Fruit fly (Drosophila melanogaster) whole organism, embryonic: Measurements from ENCODE around the gene Traf4.
A peak's percentile ranks its signal among the peaks of the same experiment; 100 is the strongest.

Source experiments
- Abd-B ChIP-seq: fragments of 200-800 bp; sonication (Bioruptor generic); optimal IDR thresholded peaks from 2 replicates; lab custom pipeline; 2018; ENCODE audit warnings: missing biosample characterization, mild to moderate bottlenecking, missing genetic modification characterization, moderate library complexity
- Aef1 ChIP-seq: fragments of 200-800 bp; sonication (Bioruptor generic); IDR thresholded peaks from 3 replicates; pipeline ENCODE4 v1.3.6; 2022; ENCODE audit warnings: missing biosample characterization, missing genetic modification characterization
- Antp ChIP-seq: fragments of 200-800 bp; sonication (Bioruptor generic); optimal IDR thresholded peaks from 3 replicates; lab custom pipeline; 2016; ENCODE audit warnings: missing biosample characterization, missing genetic modification characterization
- Atf-2 ChIP-seq: fragments of 200-800 bp; sonication (Bioruptor generic); optimal IDR thresholded peaks from 2 replicates; lab custom pipeline; 2016; ENCODE audit warnings: missing biosample characterization, missing genetic modification characterization
- B-H1 ChIP-seq: fragments of 200-800 bp; sonication (Bioruptor generic); IDR thresholded peaks from 3 replicates; pipeline ENCODE4 v1.3.6; 2022; ENCODE audit warnings: missing biosample characterization, missing genetic modification characterization
- CG11695 ChIP-seq: fragments of 200-800 bp; sonication (Bioruptor generic); IDR thresholded peaks from 3 replicates; pipeline ENCODE4 v1.3.6; 2022; ENCODE audit warnings: missing biosample characterization, missing genetic modification characterization
- CG12219 ChIP-seq: fragments of 200-800 bp; sonication (Bioruptor generic); optimal IDR thresholded peaks from 3 replicates; lab custom pipeline; 2018; ENCODE audit warnings: missing biosample characterization, mild to moderate bottlenecking, missing genetic modification characterization
- CG15514 ChIP-seq: fragments of 200-800 bp; sonication (Bioruptor generic); optimal IDR thresholded peaks from 3 replicates; lab custom pipeline; 2017; ENCODE audit warnings: missing biosample characterization, missing genetic modification characterization, mild to moderate bottlenecking, moderate library complexity, missing genetic modification reagents
- CG15601 ChIP-seq: fragments of 200-800 bp; sonication (Bioruptor generic); optimal IDR thresholded peaks from 3 replicates; lab custom pipeline; 2019; ENCODE audit warnings: missing biosample characterization, mild to moderate bottlenecking, missing genetic modification characterization, moderate library complexity
- CG2120 ChIP-seq: fragments of 200-800 bp; sonication (Bioruptor generic); optimal IDR thresholded peaks from 3 replicates; lab custom pipeline; 2016; ENCODE audit warnings: missing biosample characterization, missing genetic modification characterization
- CG2129 ChIP-seq: fragments of 200-800 bp; sonication (Bioruptor generic); IDR thresholded peaks from 2 replicates; pipeline ENCODE4 v1.3.6; 2022; ENCODE audit warnings: missing biosample characterization, missing genetic modification characterization; ENCODE audit not compliant: partially characterized antibody
- CG3281 ChIP-seq: fragments of 200-800 bp; sonication (Bioruptor generic); optimal IDR thresholded peaks from 3 replicates; lab custom pipeline; 2017; ENCODE audit warnings: missing biosample characterization, mild to moderate bottlenecking, missing genetic modification characterization
- CG4820 ChIP-seq: fragments of 200-800 bp; sonication (Bioruptor generic); optimal IDR thresholded peaks from 3 replicates; lab custom pipeline; 2016; ENCODE audit warnings: missing biosample characterization, missing genetic modification characterization
- CG6272 ChIP-seq: fragments of 200-800 bp; sonication (Bioruptor generic); IDR thresholded peaks from 2 replicates; pipeline ENCODE4 v1.3.6; 2022; ENCODE audit warnings: missing biosample characterization, missing genetic modification characterization
- CG7745 ChIP-seq: fragments of 200-800 bp; sonication (Bioruptor generic); optimal IDR thresholded peaks from 2 replicates; lab custom pipeline; 2018; ENCODE audit warnings: missing biosample characterization, mild to moderate bottlenecking, missing genetic modification characterization, moderate library complexity
- CG7786 ChIP-seq: fragments of 200-800 bp; sonication (Bioruptor generic); optimal IDR thresholded peaks from 2 replicates; lab custom pipeline; 2016; ENCODE audit warnings: missing biosample characterization, missing genetic modification characterization
- CG9609 ChIP-seq: fragments of 200-800 bp; sonication (Bioruptor generic); optimal IDR thresholded peaks from 3 replicates; lab custom pipeline; 2016; ENCODE audit warnings: missing biosample characterization, missing genetic modification characterization
- D ChIP-seq, 2 experiments: fragments of 200-800 bp in 1 of 2; fragments of >200 bp in 1 of 2; sonication (Bioruptor generic) in 1 of 2; optimal IDR thresholded peaks; 2 replicates in 1 of 2; 3 replicates in 1 of 2; lab custom pipeline; 2017; ENCODE audit warnings: mild to moderate bottlenecking in 1 of 2, missing biosample characterization in 1 of 2, missing genetic modification characterization in 1 of 2, missing genetic modification reagents in 1 of 2
- Dbx ChIP-seq: fragments of 200-800 bp; sonication (Bioruptor generic); IDR thresholded peaks from 3 replicates; pipeline ENCODE4 v1.3.6; 2022; ENCODE audit warnings: missing biosample characterization, missing genetic modification characterization
- Dip3 ChIP-seq: fragments of 200-800 bp; sonication (Bioruptor generic); optimal IDR thresholded peaks from 3 replicates; lab custom pipeline; 2016; ENCODE audit warnings: missing biosample characterization, missing genetic modification characterization
- Elba2 ChIP-seq: fragments of 200-800 bp; sonication (Bioruptor generic); optimal IDR thresholded peaks from 3 replicates; lab custom pipeline; 2016; ENCODE audit warnings: missing biosample characterization, missing genetic modification characterization
- Hmr ChIP-seq: fragments of 200-800 bp; sonication (Bioruptor generic); optimal IDR thresholded peaks from 3 replicates; lab custom pipeline; 2017; ENCODE audit warnings: mild to moderate bottlenecking, missing biosample characterization, missing genetic modification reagents, missing genetic modification characterization
- Hr39 ChIP-seq: fragments of >200 bp; optimal IDR thresholded peaks from 2 replicates; lab custom pipeline; 2017
- Lim3 ChIP-seq: fragments of 200-800 bp; sonication (Bioruptor generic); IDR thresholded peaks from 2 replicates; pipeline ENCODE4 v1.3.6; 2022; ENCODE audit warnings: missing biosample characterization, missing genetic modification characterization
- MESR4 ChIP-seq: fragments of 200-800 bp; sonication (Bioruptor generic); optimal IDR thresholded peaks from 2 replicates; lab custom pipeline; 2018; ENCODE audit warnings: missing biosample characterization, mild to moderate bottlenecking, missing genetic modification characterization, moderate library complexity
- Nf-YB ChIP-seq: fragments of 200-800 bp; sonication (Bioruptor generic); optimal IDR thresholded peaks from 3 replicates; lab custom pipeline; 2019; ENCODE audit warnings: missing biosample characterization, mild to moderate bottlenecking, missing genetic modification characterization, moderate library complexity
- PHDP ChIP-seq: fragments of 200-800 bp; sonication (Bioruptor generic); optimal IDR thresholded peaks from 3 replicates; lab custom pipeline; 2018; ENCODE audit warnings: missing biosample characterization, mild to moderate bottlenecking, missing genetic modification characterization, moderate library complexity
- Rx ChIP-seq: fragments of 200-800 bp; sonication (Bioruptor generic); IDR thresholded peaks from 2 replicates; pipeline ENCODE4 v1.3.6; 2022; ENCODE audit warnings: missing biosample characterization, missing genetic modification characterization
- Side ChIP-seq: fragments of 200-800 bp; sonication (Bioruptor generic); optimal IDR thresholded peaks from 2 replicates; lab custom pipeline; 2016; ENCODE audit warnings: missing biosample characterization, missing genetic modification characterization
- Spps ChIP-seq: fragments of 200-800 bp; sonication (Bioruptor generic); optimal IDR thresholded peaks from 2 replicates; lab custom pipeline; 2018; ENCODE audit warnings: missing biosample characterization, mild to moderate bottlenecking, missing genetic modification characterization
- Usf ChIP-seq: fragments of 200-800 bp; sonication (Bioruptor generic); optimal IDR thresholded peaks from 2 replicates; lab custom pipeline; 2017; ENCODE audit warnings: missing genotype, missing biosample characterization, missing genetic modification characterization
- al ChIP-seq: fragments of 200-800 bp; sonication (Bioruptor generic); IDR thresholded peaks from 2 replicates; pipeline ENCODE4 v1.3.6; 2022; ENCODE audit warnings: missing biosample characterization, missing genetic modification characterization
- ara ChIP-seq: fragments of 200-800 bp; sonication (Bioruptor generic); IDR thresholded peaks from 2 replicates; pipeline ENCODE4 v1.3.6; 2022; ENCODE audit warnings: missing biosample characterization, missing genetic modification characterization
- chm ChIP-seq: fragments of 200-800 bp; sonication (Bioruptor generic); IDR thresholded peaks from 2 replicates; pipeline ENCODE4 v1.3.6; 2022; ENCODE audit warnings: missing biosample characterization, missing genetic modification characterization
- croc ChIP-seq: fragments of 200-800 bp; sonication (Bioruptor generic); conservative IDR thresholded peaks from 3 replicates; pipeline ENCODE4 v1.3.6; 2022; ENCODE audit warnings: missing biosample characterization, missing genetic modification characterization
- crp ChIP-seq, 2 experiments: fragments of 200-800 bp; sonication (Bioruptor generic); optimal IDR thresholded peaks; 2 replicates in 1 of 2; 3 replicates in 1 of 2; lab custom pipeline; 2017; ENCODE audit warnings: missing biosample characterization in 2 of 2, missing genetic modification characterization in 2 of 2, mild to moderate bottlenecking in 1 of 2, moderate library complexity in 1 of 2
- disco-r ChIP-seq: fragments of 200-800 bp; sonication (Bioruptor generic); optimal IDR thresholded peaks from 2 replicates; lab custom pipeline; 2016; ENCODE audit warnings: missing biosample characterization, missing genetic modification characterization
- dm ChIP-seq: fragments of 200-800 bp; sonication (Bioruptor generic); optimal IDR thresholded peaks from 3 replicates; lab custom pipeline; 2016; ENCODE audit warnings: missing biosample characterization, missing genetic modification characterization
- ems ChIP-seq: fragments of 200-800 bp; sonication (Bioruptor generic); optimal IDR thresholded peaks from 3 replicates; lab custom pipeline; 2016; ENCODE audit warnings: missing biosample characterization, missing genetic modification characterization
- fd3F ChIP-seq: fragments of 200-800 bp; sonication (Bioruptor generic); optimal IDR thresholded peaks from 2 replicates; lab custom pipeline; 2018; ENCODE audit warnings: missing biosample characterization, mild to moderate bottlenecking, missing genetic modification characterization, moderate library complexity
- fd96Cb ChIP-seq: fragments of 200-800 bp; sonication (Bioruptor generic); optimal IDR thresholded peaks from 2 replicates; lab custom pipeline; 2018; ENCODE audit warnings: missing biosample characterization, mild to moderate bottlenecking, missing genetic modification characterization, moderate library complexity
- gcm2 ChIP-seq: fragments of 200-800 bp; sonication (Bioruptor generic); optimal IDR thresholded peaks from 2 replicates; lab custom pipeline; 2016; ENCODE audit warnings: missing biosample characterization, missing genetic modification characterization
- gfzf ChIP-seq: fragments of 200-800 bp; sonication (Bioruptor generic); optimal IDR thresholded peaks from 2 replicates; lab custom pipeline; 2016; ENCODE audit warnings: missing biosample characterization, mild to moderate bottlenecking, missing genetic modification characterization, moderate library complexity
- pan ChIP-seq, 4 experiments: fragments of >200 bp in 3 of 4; fragments of 200-800 bp in 1 of 4; sonication (Bioruptor generic) in 1 of 4; optimal IDR thresholded peaks in 3 of 4; IDR thresholded peaks in 1 of 4; 2 replicates each; pipeline versions ENCODE4 v1.3.6 to Lab custom; 2017 to 2022; ENCODE audit warnings: missing biosample characterization in 2 of 4, missing genetic modification characterization in 2 of 4, mixed read lengths in 1 of 4
- repo ChIP-seq: fragments of 200-800 bp; sonication (Bioruptor generic); optimal IDR thresholded peaks from 2 replicates; lab custom pipeline; 2016; ENCODE audit warnings: missing biosample characterization, missing genetic modification characterization
- slou ChIP-seq: fragments of 200-800 bp; sonication (Bioruptor generic); optimal IDR thresholded peaks from 3 replicates; lab custom pipeline; 2016; ENCODE audit warnings: missing biosample characterization, missing genetic modification characterization
- sr ChIP-seq: fragments of 200-800 bp; sonication (Bioruptor generic); IDR thresholded peaks from 3 replicates; pipeline ENCODE4 v1.3.6; 2022; ENCODE audit warnings: missing biosample characterization, missing genetic modification characterization
- tio ChIP-seq: fragments of 200-800 bp; sonication (Bioruptor generic); optimal IDR thresholded peaks from 2 replicates; lab custom pipeline; 2017; ENCODE audit warnings: missing biosample characterization, missing genetic modification characterization, inconsistent platforms
- vnd ChIP-seq: fragments of 200-800 bp; sonication (Bioruptor generic); IDR thresholded peaks from 3 replicates; pipeline ENCODE4 v1.3.6; 2022; ENCODE audit warnings: missing biosample characterization, missing genetic modification characterization; ENCODE audit not compliant: partially characterized antibody
- z ChIP-seq: fragments of 200-800 bp; sonication (Bioruptor generic); IDR thresholded peaks from 3 replicates; pipeline ENCODE4 v1.3.6; 2022; ENCODE audit warnings: missing biosample characterization, missing genetic modification characterization

The Traf4 gene

dm6 chr2L:4371516-4372136 lies 9.9 kb downstream of the Traf4 start (continued):
- TF ChIP-seq CG12219 (GFP tag; lab: Kevin White, UChicago) (peak; percentile 38), CG6272 (GFP tag; lab: Robert Waterston, UW) (no peak), tio (GFP tag; lab: Kevin White, UChicago) (peak; percentile 57), CG4820 (GFP tag; lab: Kevin White, UChicago) (peak; percentile 50), PHDP (tag; lab: Kevin White, UChicago) (peak; percentile 65), Elba2 (GFP tag; lab: Kevin White, UChicago) (peak; percentile 60), Hr39 (no peak), CG7745 (tag; lab: Kevin White, UChicago) (peak; percentile 42), CG9609 (GFP tag; lab: Kevin White, UChicago) (no peak), Atf-2 (GFP tag; lab: Kevin White, UChicago) (no peak), CG3281 (no peak), B-H1 (GFP tag; lab: Robert Waterston, UW) (no peak), vnd (GFP tag; lab: Robert Waterston, UW) (no peak), Dbx (no peak), CG2120 (GFP tag; lab: Kevin White, UChicago) (no peak), CG15514 (GFP tag; lab: Kevin White, UChicago) (peak; percentile 15), gcm2 (GFP tag; lab: Kevin White, UChicago) (no peak), Rx (GFP tag; lab: Robert Waterston, UW) (no peak), crp (GFP tag; optimal IDR thresholded peaks at IDR 0.05; lab: Kevin White, UChicago) (no peak), Abd-B (GFP tag; lab: Kevin White, UChicago) (no peak), sr (GFP tag; lab: Robert Waterston, UW) (peak; percentile 60; the same call in 2 of the 3 replicates), chm (GFP tag; lab: Robert Waterston, UW) (peak; percentile 81), ara (GFP tag; lab: Robert Waterston, UW) (no peak; the same call in 1 of the 2 replicates), Aef1 (GFP tag; lab: Robert Waterston, UW) (no peak), croc (GFP tag; lab: Robert Waterston, UW) (peak; percentile 52; the same call in 2 of the 3 replicates), slou (no peak), gfzf (GFP tag; lab: Kevin White, UChicago) (no peak), Antp (GFP tag; lab: Kevin White, UChicago) (no peak), CG7786 (GFP tag; lab: Kevin White, UChicago) (no peak), Nf-YB (GFP tag; lab: Kevin White, UChicago) (peak; percentile 66), dm (no peak), Usf (GFP tag; lab: Kevin White, UChicago) (peak; percentile 2), disco-r (no peak), z (GFP tag; lab: Robert Waterston, UW) (no peak), CG2129 (no peak), fd3F (GFP tag; lab: Kevin White, UChicago) (no peak), pan (optimal IDR thresholded peaks at IDR 0.05; lab: Kevin White, UChicago) (no peak), pan (GFP tag; optimal IDR thresholded peaks at IDR 0.05 in 1 of 2, IDR thresholded peaks at IDR 0.05 in 1 of 2) (peak in 1 of 2 experiments; percentile 58), Dip3 (GFP tag; lab: Kevin White, UChicago) (no peak), MESR4 (GFP tag; lab: Kevin White, UChicago) (peak; percentile 13), D (optimal IDR thresholded peaks at IDR 0.05; lab: Kevin White, UChicago) (peak; percentile 77), D (GFP tag; optimal IDR thresholded peaks at IDR 0.05; lab: Kevin White, UChicago) (peak; percentile 75), ems (GFP tag; lab: Kevin White, UChicago) (no peak), repo (GFP tag; lab: Kevin White, UChicago) (no peak), Lim3 (GFP tag; lab: Robert Waterston, UW) (no peak), fd96Cb (peak; percentile 74), Spps (peak; percentile 74), CG11695 (GFP tag; lab: Robert Waterston, UW) (peak; percentile 33; the same call in 1 of the 3 replicates), Side (GFP tag; lab: Kevin White, UChicago) (no peak), Hmr (GFP tag; lab: Kevin White, UChicago) (peak; percentile 22), CG15601 (tag; lab: Kevin White, UChicago) (peak; percentile 81), al (no peak)
